Fruit fly (Drosophila melanogaster) whole organism, embryonic: Measurements from ENCODE around the gene CG8419.
A peak's percentile ranks its signal among the peaks of the same experiment; 100 is the strongest.

Source experiments
- CG11504 ChIP-seq: fragments of 200-800 bp; sonication (Bioruptor generic); optimal IDR thresholded peaks from 3 replicates; lab custom pipeline; 2019; ENCODE audit warnings: missing biosample characterization, mild to moderate bottlenecking, missing genetic modification characterization, moderate library complexity
- CG17361 ChIP-seq: fragments of 200-800 bp; sonication (Bioruptor generic); IDR thresholded peaks from 3 replicates; pipeline ENCODE4 v1.3.6; 2022; ENCODE audit warnings: missing biosample characterization, missing genetic modification characterization
- CG31388 ChIP-seq: fragments of 200-800 bp; sonication (Bioruptor generic); optimal IDR thresholded peaks from 2 replicates; lab custom pipeline; 2016; ENCODE audit warnings: missing biosample characterization, missing genetic modification characterization
- CG32767 ChIP-seq: fragments of 200-800 bp; sonication (Bioruptor generic); IDR thresholded peaks from 2 replicates; pipeline ENCODE4 v1.3.6; 2022; ENCODE audit warnings: missing biosample characterization, missing genetic modification characterization
- CG9215 ChIP-seq: fragments of 200-800 bp; sonication (Bioruptor generic); IDR thresholded peaks from 2 replicates; pipeline ENCODE4 v1.3.6; 2022; ENCODE audit warnings: missing biosample characterization, missing genetic modification characterization
- CG9932 ChIP-seq: fragments of 200-800 bp; sonication (Bioruptor generic); IDR thresholded peaks from 2 replicates; pipeline ENCODE4 v1.3.6; 2022; ENCODE audit warnings: missing biosample characterization, missing genetic modification characterization
- Rfx ChIP-seq: fragments of 200-800 bp; sonication (Bioruptor generic); IDR thresholded peaks from 2 replicates; pipeline ENCODE4 v1.3.6; 2022; ENCODE audit warnings: missing biosample characterization, missing genetic modification characterization
- Six4 ChIP-seq: fragments of 200-800 bp; sonication (Bioruptor generic); optimal IDR thresholded peaks from 2 replicates; lab custom pipeline; 2016; ENCODE audit warnings: missing biosample characterization, missing genetic modification characterization
- bbx ChIP-seq: fragments of 200-800 bp; sonication (Bioruptor generic); IDR thresholded peaks from 2 replicates; pipeline ENCODE4 v1.3.6; 2022; ENCODE audit warnings: missing biosample characterization, missing genetic modification characterization; ENCODE audit not compliant: partially characterized antibody
- grn ChIP-seq: fragments of 200-800 bp; sonication (Bioruptor generic); optimal IDR thresholded peaks from 3 replicates; lab custom pipeline; 2017; ENCODE audit warnings: missing biosample characterization, missing genetic modification characterization
- gsb-n ChIP-seq: fragments of 200-800 bp; sonication (Bioruptor generic); optimal IDR thresholded peaks from 3 replicates; lab custom pipeline; 2018; ENCODE audit warnings: missing biosample characterization, mild to moderate bottlenecking, missing genetic modification characterization

DNA sequence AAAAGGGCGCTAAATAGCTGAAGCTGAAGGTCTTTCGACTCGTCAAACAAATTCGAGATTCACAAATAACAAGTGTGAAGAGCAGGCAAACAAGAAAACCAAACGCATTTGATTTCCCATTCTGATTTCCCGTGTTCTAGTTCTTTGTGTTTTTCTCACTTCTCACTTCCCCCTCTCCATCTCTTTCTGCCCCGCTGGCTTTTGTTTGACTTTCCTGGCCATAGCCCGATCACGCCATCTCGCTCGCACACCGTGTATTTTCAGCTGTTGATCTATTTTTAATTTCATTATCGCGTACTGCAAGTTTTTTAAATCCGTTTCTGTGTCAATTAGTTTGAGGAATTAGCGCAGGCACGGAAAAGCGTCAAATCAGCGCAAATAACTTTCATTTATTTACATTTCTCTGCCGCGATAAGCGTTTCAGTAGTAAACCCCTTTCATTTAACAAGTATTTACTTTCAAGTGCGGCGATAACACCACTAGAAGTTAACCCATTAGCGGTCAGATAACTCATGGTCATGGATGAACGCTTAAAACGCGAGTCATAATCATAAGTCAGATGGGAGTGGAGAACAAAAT, 42.3 kb upstream of the CG8419 start:
- TF ChIP-seq CG31388 (GFP tag; lab: Kevin White, UChicago), result no peak
- no peak for TF ChIP-seq CG17361 (GFP tag; lab: Robert Waterston, UW)
- TF ChIP-seq grn (GFP tag; lab: Kevin White, UChicago), result peak; percentile 21
- no peak for TF ChIP-seq gsb-n (tag; lab: Kevin White, UChicago)
- no peak for TF ChIP-seq CG9932 (GFP tag; lab: Robert Waterston, UW)
- no peak for TF ChIP-seq bbx (GFP tag; lab: Robert Waterston, UW)
- TF ChIP-seq CG9215, result no peak
- TF ChIP-seq CG32767 (GFP tag; lab: Robert Waterston, UW), result no peak
- TF ChIP-seq Rfx (GFP tag; lab: Robert Waterston, UW), result no peak
- no peak for TF ChIP-seq CG11504 (tag; lab: Kevin White, UChicago)
- TF ChIP-seq Six4 (GFP tag; lab: Kevin White, UChicago), result no peak
